Fruit fly (Drosophila melanogaster): Measurements from ENCODE around the gene CG13605.

- no peak for TF ChIP-seq h (optimal IDR thresholded peaks at IDR 0.05)
- TF ChIP-seq Sin3A (optimal IDR thresholded peaks at IDR 0.05): no peak
- TF ChIP-seq Myc (optimal IDR thresholded peaks at IDR 0.05): no peak
These were observed 26.6 kb upstream of the CG13605 start for dm6 chr3R:24138478-24139455.

Data from Kc167 (cell line).